Fruit fly (Drosophila melanogaster) whole organism, prepupa: ENCODE data around the gene CG2310.

Experiments
- Sox102F ChIP-seq: fragments of 200-800 bp; sonication (Bioruptor generic); optimal IDR thresholded peaks from 2 replicates; lab custom pipeline; 2016; ENCODE audit warnings: missing biosample characterization, mild to moderate bottlenecking, missing genetic modification characterization
- Sox15 ChIP-seq: fragments of 200-800 bp; sonication (Bioruptor generic); optimal IDR thresholded peaks from 3 replicates; lab custom pipeline; 2016; ENCODE audit warnings: missing biosample characterization, missing genetic modification characterization

DNA sequence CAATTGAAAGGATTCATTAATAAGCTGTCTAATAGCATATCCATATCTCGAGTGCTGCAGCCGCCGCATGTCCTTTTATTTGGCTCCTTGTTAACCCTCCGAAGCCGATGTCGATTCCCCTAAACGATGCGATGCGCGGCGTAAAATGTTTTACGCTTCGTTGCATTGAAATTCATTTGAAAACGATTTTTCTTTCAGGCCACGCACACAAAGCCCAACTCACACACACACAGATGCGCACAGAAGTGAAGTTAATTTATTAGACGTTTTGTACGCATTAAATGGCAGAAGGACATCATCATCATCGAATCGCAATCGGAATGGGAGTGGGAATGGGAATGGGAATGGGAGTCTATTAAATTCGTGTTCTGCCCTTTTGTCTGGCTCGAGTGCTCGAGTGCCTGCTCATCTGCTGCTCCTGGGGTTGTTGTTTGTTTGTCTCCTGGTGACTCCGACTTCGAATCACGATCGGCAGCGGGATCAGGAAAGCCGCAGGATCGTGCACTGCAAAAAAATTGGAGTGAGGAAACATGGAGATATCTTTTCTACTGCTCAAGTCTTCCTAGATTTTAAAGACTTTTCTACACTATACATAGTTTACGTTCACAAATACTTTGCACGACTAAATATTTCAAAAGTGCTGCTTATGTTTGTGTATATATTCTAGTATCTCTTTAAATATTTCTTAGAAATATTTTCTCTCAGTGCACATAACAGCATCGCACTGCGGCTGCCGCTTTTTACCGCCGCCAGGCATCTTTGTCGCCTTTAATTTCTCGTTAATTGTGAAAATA, 47.8 kb upstream of the CG2310 start:
- TF ChIP-seq Sox102F (GFP tag; lab: Kevin White, UChicago) (no peak), Sox15 (GFP tag; lab: Kevin White, UChicago) (no peak)
